Fruit fly (Drosophila melanogaster): ENCODE data around the gene Acsf3.
A peak's percentile ranks its signal among the peaks of the same experiment; 100 is the strongest.

Gene Acsf3

dm6 chrX:7319053-7319702 lies 9.7 kb upstream of the Acsf3 start (continued):
- TF ChIP-seq CG10366 (GFP tag; IDR thresholded peaks at IDR 0.05) (peak; percentile 42; the same call in 1 of the 2 replicates), CG14441 (GFP tag; IDR thresholded peaks at IDR 0.05) (no peak), CG8765 (GFP tag; IDR thresholded peaks at IDR 0.05) (peak; percentile 37; the same call in 1 of the 2 replicates), Sox100B (GFP tag; optimal IDR thresholded peaks at IDR 0.05) (peak; percentile 80), CG12236 (GFP tag; optimal IDR thresholded peaks at IDR 0.05) (peak; percentile 67), CG3163 (GFP tag; optimal IDR thresholded peaks at IDR 0.05) (peak; percentile 53), sens-2 (GFP tag; IDR thresholded peaks at IDR 0.05) (no peak), rib (GFP tag; IDR thresholded peaks at IDR 0.05) (no peak), Gug (GFP tag; IDR thresholded peaks at IDR 0.05) (no peak), CG12219 (GFP tag; optimal IDR thresholded peaks at IDR 0.05) (peak; percentile 48), NfI (GFP tag; optimal IDR thresholded peaks at IDR 0.05) (peak; percentile 59), Eip74EF (GFP tag; optimal IDR thresholded peaks at IDR 0.05) (peak in 1 of 2 experiments; percentile 49), CG18619 (GFP tag; optimal IDR thresholded peaks at IDR 0.05) (peak; percentile 65), Dref (GFP tag; IDR thresholded peaks at IDR 0.05) (no peak), Oli (tag; optimal IDR thresholded peaks at IDR 0.05) (peak; percentile 85), CG6765 (GFP tag; optimal IDR thresholded peaks at IDR 0.05) (no peak), h (optimal IDR thresholded peaks at IDR 0.05) (no peak), scrt (GFP tag; optimal IDR thresholded peaks at IDR 0.05) (peak; percentile 12), CG13287 (GFP tag; IDR thresholded peaks at IDR 0.05; ENCODE audit: partially characterized antibody) (no peak), CG10267 (tag; optimal IDR thresholded peaks at IDR 0.05) (peak; percentile 85), Chrac-16 (GFP tag; optimal IDR thresholded peaks at IDR 0.05) (peak; percentile 83), lola (GFP tag; optimal IDR thresholded peaks at IDR 0.05) (peak in 1 of 3 experiments; percentile 96), amos (GFP tag; IDR thresholded peaks at IDR 0.05; ENCODE audit: partially characterized antibody) (no peak), CG11696 (GFP tag; IDR thresholded peaks at IDR 0.05) (0 out of 2 replicates have a peak, but pooled peaks have one; percentile 18), CG30020 (tag; optimal IDR thresholded peaks at IDR 0.05) (peak; percentile 51), CG34224 (GFP tag; IDR thresholded peaks at IDR 0.05; ENCODE audit: partially characterized antibody) (no peak), dati (GFP tag; IDR thresholded peaks at IDR 0.05) (0 out of 2 replicates have a peak, but pooled peaks have one; percentile 21), CG8388 (GFP tag; optimal IDR thresholded peaks at IDR 0.05) (peak; percentile 90), Fer3 (tag; optimal IDR thresholded peaks at IDR 0.05) (peak; percentile 42), sc (optimal IDR thresholded peaks at IDR 0.05) (no peak), sc (GFP tag; optimal IDR thresholded peaks at IDR 0.05) (peak; percentile 76), row (GFP tag; IDR thresholded peaks at IDR 0.05) (peak; percentile 71), CG8924 (tag; optimal IDR thresholded peaks at IDR 0.05) (peak; percentile 80), Kr (GFP tag; optimal IDR thresholded peaks at IDR 0.05) (no peak), gfzf (GFP tag; optimal IDR thresholded peaks at IDR 0.05) (no peak), CG31388 (GFP tag; optimal IDR thresholded peaks at IDR 0.05) (no peak), wdn (GFP tag; IDR thresholded peaks at IDR 0.05) (no peak), CkIIα-i1 (GFP tag; IDR thresholded peaks at IDR 0.05) (no peak), CoRest (tag; optimal IDR thresholded peaks at IDR 0.05) (peak; percentile 85), H15 (GFP tag; IDR thresholded peaks at IDR 0.05) (0 out of 3 replicates have a peak, but pooled peaks have one; percentile 40), CG1792 (GFP tag; optimal IDR thresholded peaks at IDR 0.05) (peak; percentile 16), CG9215 (GFP tag; IDR thresholded peaks at IDR 0.05) (no peak), CG6683 (GFP tag; optimal IDR thresholded peaks at IDR 0.05) (no peak), CG17385 (GFP tag; optimal IDR thresholded peaks at IDR 0.05) (peak; percentile 61), ewg (GFP tag; optimal IDR thresholded peaks at IDR 0.05) (peak; percentile 73), Sin3A (optimal IDR thresholded peaks at IDR 0.05) (no peak), en (GFP tag; optimal IDR thresholded peaks at IDR 0.05) (peak; percentile 29), crc (GFP tag; optimal IDR thresholded peaks at IDR 0.05) (peak; percentile 22), z (GFP tag; IDR thresholded peaks at IDR 0.05) (0 out of 3 replicates have a peak, but pooled peaks have one; percentile 25), D19A (tag; optimal IDR thresholded peaks at IDR 0.05) (peak; percentile 84)
